Fruit fly (Drosophila melanogaster) whole organism, embryonic: ENCODE data around the gene CG7183.

Source experiments
- BEAF-32 ChIP-seq: fragments of 200-800 bp; sonication (Bioruptor generic); optimal IDR thresholded peaks from 3 replicates; lab custom pipeline; 2017; ENCODE audit warnings: missing biosample characterization, missing genetic modification characterization, mild to moderate bottlenecking, moderate library complexity, missing genetic modification reagents
- CG1024 ChIP-seq: fragments of 200-800 bp; sonication (Bioruptor generic); IDR thresholded peaks from 2 replicates; pipeline ENCODE4 v1.3.6; 2022; ENCODE audit warnings: missing biosample characterization, missing genetic modification characterization
- CG10654 ChIP-seq: fragments of 200-800 bp; sonication (Bioruptor generic); optimal IDR thresholded peaks from 2 replicates; lab custom pipeline; 2016; ENCODE audit warnings: missing biosample characterization, missing genetic modification characterization
- CG11560 ChIP-seq: fragments of 200-800 bp; sonication (Bioruptor generic); IDR thresholded peaks from 3 replicates; pipeline ENCODE4 v1.3.6; 2022; ENCODE audit warnings: missing biosample characterization, missing genetic modification characterization
- CG12219 ChIP-seq: fragments of 200-800 bp; sonication (Bioruptor generic); optimal IDR thresholded peaks from 3 replicates; lab custom pipeline; 2018; ENCODE audit warnings: missing biosample characterization, mild to moderate bottlenecking, missing genetic modification characterization
- CG13287 ChIP-seq: fragments of 200-800 bp; sonication (Bioruptor generic); IDR thresholded peaks from 2 replicates; pipeline ENCODE4 v1.3.6; 2022; ENCODE audit warnings: missing biosample characterization, missing genetic modification characterization; ENCODE audit not compliant: partially characterized antibody
- CG14860 ChIP-seq: fragments of 200-800 bp; sonication (Bioruptor generic); IDR thresholded peaks from 3 replicates; pipeline ENCODE4 v1.3.6; 2022; ENCODE audit warnings: missing biosample characterization, missing genetic modification characterization; ENCODE audit not compliant: partially characterized antibody
- CG1603 ChIP-seq: fragments of 200-800 bp; sonication (Bioruptor generic); optimal IDR thresholded peaks from 2 replicates; lab custom pipeline; 2019; ENCODE audit warnings: missing biosample characterization, mild to moderate bottlenecking, missing genetic modification characterization, moderate library complexity
- CG16815 ChIP-seq: fragments of 200-800 bp; sonication (Bioruptor generic); optimal IDR thresholded peaks from 3 replicates; lab custom pipeline; 2017; ENCODE audit warnings: missing biosample characterization, mild to moderate bottlenecking, missing genetic modification characterization
- CG17912 ChIP-seq: fragments of 200-800 bp; sonication (Bioruptor generic); optimal IDR thresholded peaks from 2 replicates; lab custom pipeline; 2018; ENCODE audit warnings: missing biosample characterization, mild to moderate bottlenecking, missing genetic modification characterization
- CG18476 ChIP-seq: fragments of 200-800 bp; sonication (Bioruptor generic); optimal IDR thresholded peaks from 2 replicates; lab custom pipeline; 2016; ENCODE audit warnings: missing biosample characterization, mild to moderate bottlenecking, missing genetic modification characterization
- CG18619 ChIP-seq: fragments of 200-800 bp; sonication (Bioruptor generic); optimal IDR thresholded peaks from 3 replicates; lab custom pipeline; 2017; ENCODE audit warnings: missing biosample characterization, mild to moderate bottlenecking, missing genetic modification characterization
- CG2678 ChIP-seq: fragments of 200-800 bp; sonication (Bioruptor generic); optimal IDR thresholded peaks from 3 replicates; lab custom pipeline; 2019; ENCODE audit warnings: missing biosample characterization, mild to moderate bottlenecking, missing genetic modification characterization, moderate library complexity
- CG2889 ChIP-seq: fragments of 200-800 bp; sonication (Bioruptor generic); IDR thresholded peaks from 3 replicates; pipeline ENCODE4 v1.3.6; 2022; ENCODE audit warnings: missing biosample characterization, missing genetic modification characterization
- CG34376 ChIP-seq: fragments of 200-800 bp; sonication (Bioruptor generic); optimal IDR thresholded peaks from 2 replicates; lab custom pipeline; 2018; ENCODE audit warnings: missing biosample characterization, mild to moderate bottlenecking, missing genetic modification characterization
- CG4328 ChIP-seq: fragments of 200-800 bp; sonication (Bioruptor generic); optimal IDR thresholded peaks from 3 replicates; lab custom pipeline; 2017; ENCODE audit warnings: missing biosample characterization, missing genetic modification reagents, missing genetic modification characterization
- CG4707 ChIP-seq: fragments of 200-800 bp; sonication (Bioruptor generic); optimal IDR thresholded peaks from 2 replicates; lab custom pipeline; 2018; ENCODE audit warnings: missing biosample characterization, mild to moderate bottlenecking, missing genetic modification characterization, moderate library complexity
- CG6254 ChIP-seq: fragments of 200-800 bp; sonication (Bioruptor generic); optimal IDR thresholded peaks from 3 replicates; lab custom pipeline; 2017; ENCODE audit warnings: mild to moderate bottlenecking, missing biosample characterization, missing genetic modification reagents, missing genetic modification characterization
- CG7357 ChIP-seq: fragments of 200-800 bp; sonication (Bioruptor generic); IDR thresholded peaks from 3 replicates; pipeline ENCODE4 v1.3.6; 2022; ENCODE audit warnings: missing biosample characterization, missing genetic modification characterization
- CG7556 ChIP-seq: fragments of 200-800 bp; sonication (Bioruptor generic); optimal IDR thresholded peaks from 2 replicates; lab custom pipeline; 2017; ENCODE audit warnings: missing biosample characterization, mild to moderate bottlenecking, missing genetic modification characterization
- CG7786 ChIP-seq: fragments of 200-800 bp; sonication (Bioruptor generic); optimal IDR thresholded peaks from 2 replicates; lab custom pipeline; 2016; ENCODE audit warnings: missing biosample characterization, missing genetic modification characterization
- CG9437 ChIP-seq: fragments of 200-800 bp; sonication (Bioruptor generic); optimal IDR thresholded peaks from 2 replicates; lab custom pipeline; 2018; ENCODE audit warnings: missing biosample characterization, mild to moderate bottlenecking, missing genetic modification characterization
- D ChIP-seq, 2 experiments: fragments of 200-800 bp in 1 of 2; fragments of >200 bp in 1 of 2; sonication (Bioruptor generic) in 1 of 2; optimal IDR thresholded peaks; 2 replicates in 1 of 2; 3 replicates in 1 of 2; lab custom pipeline; 2017; ENCODE audit warnings: mild to moderate bottlenecking in 1 of 2, missing biosample characterization in 1 of 2, missing genetic modification characterization in 1 of 2, missing genetic modification reagents in 1 of 2
- D19A ChIP-seq: fragments of 200-800 bp; optimal IDR thresholded peaks from 3 replicates; lab custom pipeline; 2019; ENCODE audit warnings: missing biosample characterization, mild to moderate bottlenecking, missing genetic modification characterization, moderate library complexity
- Dfd ChIP-seq, 2 experiments: fragments of >200 bp; optimal IDR thresholded peaks; 2 replicates each; lab custom pipeline; 2017; ENCODE audit warnings: missing biosample characterization in 2 of 2, missing genetic modification characterization in 2 of 2
- Dip2 ChIP-seq: fragments of 200-800 bp; sonication (Bioruptor generic); IDR thresholded peaks from 2 replicates; pipeline ENCODE4 v1.3.6; 2022; ENCODE audit warnings: missing biosample characterization, missing genetic modification characterization
- Dref ChIP-seq: fragments of 200-800 bp; sonication (Bioruptor generic); IDR thresholded peaks from 2 replicates; pipeline ENCODE4 v1.3.6; 2022; ENCODE audit warnings: missing biosample characterization, missing genetic modification characterization
- E2f2 ChIP-seq: fragments of 200-800 bp; sonication (Bioruptor generic); IDR thresholded peaks from 2 replicates; pipeline ENCODE4 v1.3.6; 2022; ENCODE audit warnings: missing biosample characterization, missing genetic modification characterization
- Gsc ChIP-seq: fragments of 200-800 bp; sonication (Bioruptor generic); IDR thresholded peaks from 2 replicates; pipeline ENCODE4 v1.3.6; 2022; ENCODE audit warnings: missing biosample characterization, missing genetic modification characterization
- HLH3B ChIP-seq: fragments of 200-800 bp; sonication (Bioruptor generic); IDR thresholded peaks from 2 replicates; pipeline ENCODE4 v1.3.6; 2022; ENCODE audit warnings: missing biosample characterization, missing genetic modification characterization
- HmgZ ChIP-seq: fragments of 200-800 bp; sonication (Bioruptor generic); optimal IDR thresholded peaks from 2 replicates; lab custom pipeline; 2018; ENCODE audit warnings: missing biosample characterization, mild to moderate bottlenecking, missing genetic modification characterization
- Hr3 ChIP-seq: fragments of 200-800 bp; sonication (Bioruptor generic); optimal IDR thresholded peaks from 3 replicates; lab custom pipeline; 2016; ENCODE audit warnings: missing biosample characterization, missing genetic modification characterization
- Hsf ChIP-seq: fragments of 200-800 bp; sonication (Bioruptor generic); optimal IDR thresholded peaks from 3 replicates; lab custom pipeline; 2016; ENCODE audit warnings: missing biosample characterization, missing genetic modification characterization
- Mad ChIP-seq: fragments of 200-800 bp; sonication (Bioruptor generic); optimal IDR thresholded peaks from 2 replicates; lab custom pipeline; 2016; ENCODE audit warnings: missing biosample characterization, missing genetic modification characterization
- Mes4 ChIP-seq: fragments of 200-800 bp; sonication (Bioruptor generic); optimal IDR thresholded peaks from 2 replicates; lab custom pipeline; 2016; ENCODE audit warnings: missing biosample characterization, missing genetic modification characterization
- NfI ChIP-seq: fragments of 200-800 bp; sonication (Bioruptor generic); optimal IDR thresholded peaks from 3 replicates; lab custom pipeline; 2018; ENCODE audit warnings: missing biosample characterization, mild to moderate bottlenecking, missing genetic modification characterization, moderate library complexity
- Rfx ChIP-seq: fragments of 200-800 bp; sonication (Bioruptor generic); IDR thresholded peaks from 2 replicates; pipeline ENCODE4 v1.3.6; 2022; ENCODE audit warnings: missing biosample characterization, missing genetic modification characterization
- Side ChIP-seq: fragments of 200-800 bp; sonication (Bioruptor generic); optimal IDR thresholded peaks from 2 replicates; lab custom pipeline; 2016; ENCODE audit warnings: missing biosample characterization, missing genetic modification characterization
- Stat92E ChIP-seq, 3 experiments: fragments of >200 bp in 2 of 3; fragments of 200-800 bp in 1 of 3; sonication (Bioruptor generic) in 1 of 3; optimal IDR thresholded peaks; 2 replicates each; lab custom pipeline; 2017 to 2019; ENCODE audit warnings: missing biosample characterization in 3 of 3, missing genetic modification characterization in 3 of 3, mild to moderate bottlenecking in 1 of 3, moderate library complexity in 1 of 3
- Xbp1 ChIP-seq: fragments of 200-800 bp; sonication (Bioruptor generic); optimal IDR thresholded peaks from 3 replicates; lab custom pipeline; 2016; ENCODE audit warnings: missing biosample characterization, mild to moderate bottlenecking, missing genetic modification characterization
- al ChIP-seq: fragments of 200-800 bp; sonication (Bioruptor generic); IDR thresholded peaks from 2 replicates; pipeline ENCODE4 v1.3.6; 2022; ENCODE audit warnings: missing biosample characterization, missing genetic modification characterization
- ase ChIP-seq: fragments of 200-800 bp; sonication (Bioruptor generic); IDR thresholded peaks from 3 replicates; pipeline ENCODE4 v1.3.6; 2022; ENCODE audit warnings: missing biosample characterization, missing genetic modification characterization
- dan ChIP-seq: fragments of 200-800 bp; sonication (Bioruptor generic); IDR thresholded peaks from 2 replicates; pipeline ENCODE4 v1.3.6; 2022; ENCODE audit warnings: missing biosample characterization, missing genetic modification characterization
- disco-r ChIP-seq: fragments of 200-800 bp; sonication (Bioruptor generic); optimal IDR thresholded peaks from 2 replicates; lab custom pipeline; 2016; ENCODE audit warnings: missing biosample characterization, missing genetic modification characterization
- ewg ChIP-seq: fragments of 200-800 bp; sonication (Bioruptor generic); optimal IDR thresholded peaks from 3 replicates; lab custom pipeline; 2017; ENCODE audit warnings: mild to moderate bottlenecking, missing biosample characterization, missing genetic modification reagents, missing genetic modification characterization
- gsb-n ChIP-seq: fragments of 200-800 bp; sonication (Bioruptor generic); optimal IDR thresholded peaks from 3 replicates; lab custom pipeline; 2018; ENCODE audit warnings: missing biosample characterization, mild to moderate bottlenecking, missing genetic modification characterization
- jing ChIP-seq: fragments of 200-800 bp; sonication (Bioruptor generic); optimal IDR thresholded peaks from 2 replicates; lab custom pipeline; 2018; ENCODE audit warnings: missing biosample characterization, mild to moderate bottlenecking, missing genetic modification characterization
- psq ChIP-seq: fragments of 200-800 bp; sonication (Bioruptor generic); optimal IDR thresholded peaks from 2 replicates; lab custom pipeline; 2017; ENCODE audit warnings: missing biosample characterization, missing genetic modification characterization
- sqz ChIP-seq: fragments of 200-800 bp; sonication (Bioruptor generic); optimal IDR thresholded peaks from 3 replicates; lab custom pipeline; 2018; ENCODE audit warnings: missing biosample characterization, mild to moderate bottlenecking, missing genetic modification characterization

CG7183 gene

DNA sequence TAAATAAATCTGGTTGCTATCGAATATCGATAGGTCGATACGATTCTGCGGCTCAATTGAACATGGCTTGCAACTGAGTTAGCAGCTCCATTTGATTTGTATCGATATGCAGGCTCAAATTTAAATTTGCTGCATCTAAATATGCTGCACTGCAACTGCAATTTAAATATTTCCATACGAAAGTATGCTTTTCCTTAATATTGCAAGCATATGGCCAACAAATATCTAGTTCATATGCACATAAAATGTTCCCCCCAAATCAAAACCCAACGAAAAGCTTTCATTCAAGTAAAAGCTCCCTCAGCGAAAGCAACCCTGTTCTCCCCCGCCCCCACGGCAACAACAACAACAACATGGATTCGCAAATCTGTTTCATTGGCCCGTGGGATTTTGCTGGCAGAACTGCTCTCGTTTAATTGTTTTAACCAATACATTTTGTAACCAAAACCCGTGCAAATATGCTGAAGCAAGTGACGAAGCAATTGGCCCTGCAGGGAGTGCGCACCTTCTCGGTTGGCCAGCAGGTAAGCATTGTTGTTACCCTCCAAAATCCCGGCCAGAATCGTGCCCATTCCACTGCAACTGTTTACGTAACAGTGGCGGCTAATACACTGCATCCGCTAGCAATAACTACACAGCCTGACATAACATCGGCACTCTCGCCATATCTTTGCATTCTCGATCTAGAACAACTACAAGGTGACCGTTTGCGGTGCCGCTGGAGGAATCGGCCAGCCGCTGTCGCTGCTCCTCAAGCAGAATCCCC, 5.7 kb upstream of the CG7183 start, which contains the start of the genes CG7168 and Mdh2 (continued):
- TF ChIP-seq CG6254 (GFP tag; lab: Kevin White, UChicago) (no peak), Dref (GFP tag; lab: Robert Waterston, UW) (peak; percentile 92), CG18476 (GFP tag; lab: Kevin White, UChicago) (no peak), Gsc (GFP tag; lab: Robert Waterston, UW) (no peak), al (GFP tag; lab: Robert Waterston, UW) (no peak), CG13287 (GFP tag; lab: Robert Waterston, UW) (peak; percentile 87), ase (GFP tag; lab: Robert Waterston, UW) (no peak), Stat92E (GFP tag; optimal IDR thresholded peaks at IDR 0.05; lab: Kevin White, UChicago) (no peak), D19A (tag; lab: Kevin White, UChicago) (no peak), E2f2 (GFP tag; lab: Robert Waterston, UW) (peak; percentile 80), CG4328 (GFP tag; lab: Kevin White, UChicago) (no peak), disco-r (GFP tag; lab: Kevin White, UChicago) (no peak), Side (no peak), Rfx (GFP tag; lab: Robert Waterston, UW) (no peak), Dip2 (GFP tag; lab: Robert Waterston, UW) (no peak), CG7357 (no peak), CG18619 (GFP tag; lab: Kevin White, UChicago) (no peak), CG16815 (GFP tag; lab: Kevin White, UChicago) (no peak), Mad (no peak), ewg (GFP tag; lab: Kevin White, UChicago) (no peak), gsb-n (no peak), Hr3 (GFP tag; lab: Kevin White, UChicago) (no peak), Mes4 (no peak), CG14860 (GFP tag; lab: Robert Waterston, UW) (peak; percentile 79), CG17912 (GFP tag; lab: Kevin White, UChicago) (no peak), CG1603 (tag; lab: Kevin White, UChicago) (peak; percentile 53), jing (GFP tag; lab: Kevin White, UChicago) (no peak), HLH3B (GFP tag; lab: Robert Waterston, UW) (no peak), psq (GFP tag; lab: Kevin White, UChicago) (no peak), CG2889 (GFP tag; lab: Robert Waterston, UW) (no peak), CG2678 (no peak), CG12219 (GFP tag; lab: Kevin White, UChicago) (no peak), NfI (no peak), HmgZ (peak; percentile 60), CG34376 (GFP tag; lab: Kevin White, UChicago) (peak; percentile 12), CG7786 (no peak), CG10654 (GFP tag; lab: Kevin White, UChicago) (no peak), sqz (no peak), CG7556 (no peak), dan (GFP tag; lab: Robert Waterston, UW) (no peak), CG11560 (tag; lab: Robert Waterston, UW) (peak; percentile 80; the same call in 2 of the 3 replicates), CG1024 (GFP tag; lab: Robert Waterston, UW) (no peak), Hsf (GFP tag; lab: Kevin White, UChicago) (no peak), Dfd (GFP tag; optimal IDR thresholded peaks at IDR 0.05; lab: Kevin White, UChicago) (no peak), CG9437 (GFP tag; lab: Kevin White, UChicago) (no peak), D (optimal IDR thresholded peaks at IDR 0.05; lab: Kevin White, UChicago) (no peak), D (GFP tag; optimal IDR thresholded peaks at IDR 0.05; lab: Kevin White, UChicago) (no peak), BEAF-32 (peak; percentile 81), Xbp1 (GFP tag; lab: Kevin White, UChicago) (no peak), CG4707 (GFP tag; lab: Kevin White, UChicago) (no peak)
